Fruit fly (Drosophila melanogaster): ENCODE data around the gene CG33688.

Gene CG33688

dm6 chr3L:16221278-16221677, 22.3 kb downstream of the CG33688 start:
- TF ChIP-seq Max (GFP tag; optimal IDR thresholded peaks at IDR 0.05) (no peak), fd102C (GFP tag; optimal IDR thresholded peaks at IDR 0.05) (no peak), CG7963 (GFP tag; IDR thresholded peaks at IDR 0.05; ENCODE audit: partially characterized antibody) (no peak), Hsf (GFP tag; optimal IDR thresholded peaks at IDR 0.05) (no peak), vnd (GFP tag; IDR thresholded peaks at IDR 0.05; ENCODE audit: partially characterized antibody) (no peak), H2.0 (GFP tag; IDR thresholded peaks at IDR 0.05) (no peak), CG30431 (GFP tag; optimal IDR thresholded peaks at IDR 0.05) (no peak), rib (GFP tag; IDR thresholded peaks at IDR 0.05) (no peak), CG8089 (GFP tag; optimal IDR thresholded peaks at IDR 0.05) (no peak), CG8388 (GFP tag; optimal IDR thresholded peaks at IDR 0.05) (no peak)

dm6 chr3L:16221800-16222199, 22.8 kb downstream of the CG33688 start:
- TF ChIP-seq CG12769 (tag; optimal IDR thresholded peaks at IDR 0.05) (no peak), CG11398 (GFP tag; optimal IDR thresholded peaks at IDR 0.05) (no peak), Spps (tag; optimal IDR thresholded peaks at IDR 0.05) (no peak), Fer1 (GFP tag; optimal IDR thresholded peaks at IDR 0.05) (no peak), Bdp1 (GFP tag; optimal IDR thresholded peaks at IDR 0.05) (peak; percentile 64), CG6272 (GFP tag; IDR thresholded peaks at IDR 0.05) (0 out of 2 replicates have a peak, but pooled peaks have one; percentile 24), CG9817 (tag; optimal IDR thresholded peaks at IDR 0.05) (no peak), CG15073 (GFP tag; optimal IDR thresholded peaks at IDR 0.05) (no peak), stwl (tag; optimal IDR thresholded peaks at IDR 0.05) (no peak), Kr (GFP tag; optimal IDR thresholded peaks at IDR 0.05) (no peak), CG6254 (GFP tag; optimal IDR thresholded peaks at IDR 0.05) (peak; percentile 78), CG15479 (GFP tag; optimal IDR thresholded peaks at IDR 0.05) (no peak), Gsc (GFP tag; IDR thresholded peaks at IDR 0.05) (0 out of 2 replicates have a peak, but pooled peaks have one; percentile 5), amos (GFP tag; IDR thresholded peaks at IDR 0.05; ENCODE audit: partially characterized antibody) (peak; percentile 18; the same call in 1 of the 2 replicates)

- TF ChIP-seq H2.0 (GFP tag; IDR thresholded peaks at IDR 0.05) (no peak), CG3281 (GFP tag; optimal IDR thresholded peaks at IDR 0.05) (no peak), Ets65A (GFP tag) (peak; percentile 46), so (GFP tag; IDR thresholded peaks at IDR 0.05) (no peak), ci (GFP tag; IDR thresholded peaks at IDR 0.05) (no peak), Atf3 (GFP tag; optimal IDR thresholded peaks at IDR 0.05) (no peak), CG15479 (GFP tag; optimal IDR thresholded peaks at IDR 0.05) (no peak), CG16813 (GFP tag; IDR thresholded peaks at IDR 0.05; ENCODE audit: partially characterized antibody) (no peak)
Measured at dm6 chr3L:16225175-16225574, 26.2 kb downstream of the CG33688 start.

dm6 chr3L:16228659-16229205, 29.7 kb downstream of the CG33688 start, which contains the start of gene Tmx3:
Gene Tmx3, plus strand, starts transcription at chr3L:16229100.
- peak; percentile 31 for TF ChIP-seq sug (tag; optimal IDR thresholded peaks at IDR 0.05)
- TF ChIP-seq CG30020 (tag; optimal IDR thresholded peaks at IDR 0.05), result peak; percentile 76
- TF ChIP-seq vfl (GFP tag; optimal IDR thresholded peaks at IDR 0.05), result peak; percentile 49
- TF ChIP-seq CG6175 (GFP tag; IDR thresholded peaks at IDR 0.05), result peak; percentile 65; the same call in 2 of the 3 replicates
- TF ChIP-seq Hand (GFP tag; optimal IDR thresholded peaks at IDR 0.05), result peak; percentile 41
- peak; percentile 91 for TF ChIP-seq CG11504 (tag; optimal IDR thresholded peaks at IDR 0.05)
- TF ChIP-seq br (optimal IDR thresholded peaks at IDR 0.05), result no peak
- peak; percentile 84 for TF ChIP-seq CG10267 (tag; optimal IDR thresholded peaks at IDR 0.05)
- no peak for TF ChIP-seq CG9876 (GFP tag; optimal IDR thresholded peaks at IDR 0.05)
- no peak for TF ChIP-seq D (optimal IDR thresholded peaks at IDR 0.05)
- TF ChIP-seq D (GFP tag; optimal IDR thresholded peaks at IDR 0.05), result peak; percentile 68
- TF ChIP-seq hbn (GFP tag; IDR thresholded peaks at IDR 0.05; ENCODE audit: partially characterized antibody), result no peak
- peak; percentile 89 for TF ChIP-seq esg (GFP tag; conservative IDR thresholded peaks at IDR 0.05)
- no peak for TF ChIP-seq cad (GFP tag; optimal IDR thresholded peaks at IDR 0.05)
- TF ChIP-seq CG8281 (tag; optimal IDR thresholded peaks at IDR 0.05), result peak; percentile 50
- TF ChIP-seq CG31224 (GFP tag; IDR thresholded peaks at IDR 0.05), result peak; percentile 82
- TF ChIP-seq Dfd (GFP tag; optimal IDR thresholded peaks at IDR 0.05), result no peak
- peak; percentile 25; the same call in 1 of the 3 replicates for TF ChIP-seq CG2199 (GFP tag; IDR thresholded peaks at IDR 0.05)

Measured in whole organism, embryonic.